Fruit fly (Drosophila melanogaster) whole organism, embryonic: ENCODE data around the gene ato.

ENCODE experiments used
- Abd-B ChIP-seq: fragments of 200-800 bp; sonication (Bioruptor generic); optimal IDR thresholded peaks from 2 replicates; lab custom pipeline; 2018; ENCODE audit warnings: missing biosample characterization, mild to moderate bottlenecking, missing genetic modification characterization, moderate library complexity
- Atf6 ChIP-seq: fragments of 200-800 bp; sonication (Bioruptor generic); IDR thresholded peaks from 2 replicates; pipeline ENCODE4 v1.3.6; 2022; ENCODE audit warnings: missing biosample characterization, missing genetic modification characterization
- BEAF-32 ChIP-seq: fragments of 200-800 bp; sonication (Bioruptor generic); optimal IDR thresholded peaks from 3 replicates; lab custom pipeline; 2017; ENCODE audit warnings: missing biosample characterization, missing genetic modification characterization, mild to moderate bottlenecking, moderate library complexity, missing genetic modification reagents
- CG10209 ChIP-seq: fragments of 200-800 bp; sonication (Bioruptor generic); optimal IDR thresholded peaks from 3 replicates; lab custom pipeline; 2017; ENCODE audit warnings: missing biosample characterization, mild to moderate bottlenecking, missing genetic modification characterization, missing genetic modification reagents
- CG10267 ChIP-seq: fragments of 200-800 bp; sonication (Bioruptor generic); optimal IDR thresholded peaks from 2 replicates; lab custom pipeline; 2018; ENCODE audit warnings: missing biosample characterization, mild to moderate bottlenecking, missing genetic modification characterization, moderate library complexity
- CG13123 ChIP-seq: fragments of 200-800 bp; sonication (Bioruptor generic); optimal IDR thresholded peaks from 2 replicates; lab custom pipeline; 2016; ENCODE audit warnings: missing biosample characterization, missing genetic modification characterization
- CG14050 ChIP-seq: fragments of 200-800 bp; sonication (Bioruptor generic); IDR thresholded peaks from 3 replicates; pipeline ENCODE4 v1.3.6; 2022; ENCODE audit warnings: missing biosample characterization, missing genetic modification characterization
- CG14710 ChIP-seq: fragments of 200-800 bp; sonication (Bioruptor generic); optimal IDR thresholded peaks from 3 replicates; lab custom pipeline; 2019; ENCODE audit warnings: missing biosample characterization, mild to moderate bottlenecking, missing genetic modification characterization, moderate library complexity
- CG15514 ChIP-seq: fragments of 200-800 bp; sonication (Bioruptor generic); optimal IDR thresholded peaks from 3 replicates; lab custom pipeline; 2017; ENCODE audit warnings: missing biosample characterization, missing genetic modification characterization, mild to moderate bottlenecking, moderate library complexity, missing genetic modification reagents
- CG1603 ChIP-seq: fragments of 200-800 bp; sonication (Bioruptor generic); optimal IDR thresholded peaks from 2 replicates; lab custom pipeline; 2019; ENCODE audit warnings: missing biosample characterization, mild to moderate bottlenecking, missing genetic modification characterization, moderate library complexity
- CG16813 ChIP-seq: fragments of 200-800 bp; sonication (Bioruptor generic); IDR thresholded peaks from 3 replicates; pipeline ENCODE4 v1.3.6; 2022; ENCODE audit warnings: missing biosample characterization, missing genetic modification characterization; ENCODE audit not compliant: partially characterized antibody
- CG2129 ChIP-seq: fragments of 200-800 bp; sonication (Bioruptor generic); IDR thresholded peaks from 2 replicates; pipeline ENCODE4 v1.3.6; 2022; ENCODE audit warnings: missing biosample characterization, missing genetic modification characterization; ENCODE audit not compliant: partially characterized antibody
- CG30020 ChIP-seq: fragments of 200-800 bp; optimal IDR thresholded peaks from 2 replicates; lab custom pipeline; 2019; ENCODE audit warnings: missing biosample characterization, mild to moderate bottlenecking, missing genetic modification characterization, moderate library complexity
- CG3065 ChIP-seq: fragments of 200-800 bp; sonication (Bioruptor generic); optimal IDR thresholded peaks from 2 replicates; lab custom pipeline; 2016; ENCODE audit warnings: missing biosample characterization, missing genetic modification characterization
- CG34376 ChIP-seq: fragments of 200-800 bp; sonication (Bioruptor generic); optimal IDR thresholded peaks from 2 replicates; lab custom pipeline; 2018; ENCODE audit warnings: missing biosample characterization, mild to moderate bottlenecking, missing genetic modification characterization
- CG34422 ChIP-seq: fragments of 200-800 bp; sonication (Bioruptor generic); IDR thresholded peaks from 3 replicates; pipeline ENCODE4 v1.3.6; 2022; ENCODE audit warnings: missing biosample characterization, missing genetic modification characterization
- CG4617 ChIP-seq: fragments of 200-800 bp; sonication (Bioruptor generic); optimal IDR thresholded peaks from 3 replicates; lab custom pipeline; 2016; ENCODE audit warnings: missing biosample characterization, missing genetic modification characterization, borderline replicate concordance
- CG7963 ChIP-seq: fragments of 200-800 bp; sonication (Bioruptor generic); IDR thresholded peaks from 3 replicates; pipeline ENCODE4 v1.3.6; 2022; ENCODE audit warnings: missing biosample characterization, missing genetic modification characterization; ENCODE audit not compliant: partially characterized antibody
- CG9797 ChIP-seq: fragments of 200-800 bp; sonication (Bioruptor generic); optimal IDR thresholded peaks from 3 replicates; lab custom pipeline; 2018; ENCODE audit warnings: missing biosample characterization, mild to moderate bottlenecking, missing genetic modification characterization
- Ets97D ChIP-seq: fragments of 200-800 bp; sonication (Bioruptor generic); optimal IDR thresholded peaks from 3 replicates; lab custom pipeline; 2016; ENCODE audit warnings: missing biosample characterization, missing genetic modification characterization
- HLHmδ ChIP-seq: fragments of 200-800 bp; sonication (Bioruptor generic); optimal IDR thresholded peaks from 2 replicates; lab custom pipeline; 2018; ENCODE audit warnings: missing biosample characterization, mild to moderate bottlenecking, missing genetic modification characterization, moderate library complexity
- MBD-R2 ChIP-seq: fragments of 200-800 bp; sonication (Bioruptor generic); IDR thresholded peaks from 2 replicates; pipeline ENCODE4 v1.3.6; 2022; ENCODE audit warnings: missing biosample characterization, missing genetic modification characterization
- Scr ChIP-seq: fragments of 200-800 bp; sonication (Bioruptor generic); IDR thresholded peaks from 2 replicates; pipeline ENCODE4 v1.3.6; 2022; ENCODE audit warnings: missing biosample characterization, missing genetic modification characterization; ENCODE audit not compliant: partially characterized antibody
- Sin3A ChIP-seq: fragments of >200 bp; optimal IDR thresholded peaks from 2 replicates; lab custom pipeline; 2018
- Sry-δ ChIP-seq: fragments of 200-800 bp; sonication (Bioruptor generic); optimal IDR thresholded peaks from 2 replicates; lab custom pipeline; 2016; ENCODE audit warnings: missing biosample characterization, missing genetic modification characterization
- YL-1 ChIP-seq: fragments of 200-800 bp; sonication (Bioruptor generic); optimal IDR thresholded peaks from 3 replicates; lab custom pipeline; 2017; ENCODE audit warnings: missing biosample characterization, mild to moderate bottlenecking, missing genetic modification characterization
- ato ChIP-seq: fragments of 200-800 bp; sonication (Bioruptor generic); IDR thresholded peaks from 2 replicates; pipeline ENCODE4 v1.3.6; 2022; ENCODE audit warnings: missing biosample characterization, missing genetic modification characterization; ENCODE audit not compliant: partially characterized antibody
- bbx ChIP-seq: fragments of 200-800 bp; sonication (Bioruptor generic); IDR thresholded peaks from 2 replicates; pipeline ENCODE4 v1.3.6; 2022; ENCODE audit warnings: missing biosample characterization, missing genetic modification characterization; ENCODE audit not compliant: partially characterized antibody
- bcd ChIP-seq: fragments of 200-800 bp; sonication (Bioruptor generic); optimal IDR thresholded peaks from 2 replicates; lab custom pipeline; 2017; ENCODE audit warnings: missing biosample characterization, mild to moderate bottlenecking, missing genetic modification characterization
- cg ChIP-seq: fragments of 200-800 bp; sonication (Bioruptor generic); optimal IDR thresholded peaks from 3 replicates; lab custom pipeline; 2019; ENCODE audit warnings: missing biosample characterization, mild to moderate bottlenecking, missing genetic modification characterization, moderate library complexity
- crp ChIP-seq, 2 experiments: fragments of 200-800 bp; sonication (Bioruptor generic); optimal IDR thresholded peaks; 2 replicates in 1 of 2; 3 replicates in 1 of 2; lab custom pipeline; 2017; ENCODE audit warnings: missing biosample characterization in 2 of 2, missing genetic modification characterization in 2 of 2, mild to moderate bottlenecking in 1 of 2, moderate library complexity in 1 of 2
- ewg ChIP-seq: fragments of 200-800 bp; sonication (Bioruptor generic); optimal IDR thresholded peaks from 3 replicates; lab custom pipeline; 2017; ENCODE audit warnings: mild to moderate bottlenecking, missing biosample characterization, missing genetic modification reagents, missing genetic modification characterization
- fd102C ChIP-seq: fragments of 200-800 bp; sonication (Bioruptor generic); optimal IDR thresholded peaks from 2 replicates; lab custom pipeline; 2018; ENCODE audit warnings: missing biosample characterization, mild to moderate bottlenecking, missing genetic modification characterization, moderate library complexity
- gfzf ChIP-seq: fragments of 200-800 bp; sonication (Bioruptor generic); optimal IDR thresholded peaks from 2 replicates; lab custom pipeline; 2016; ENCODE audit warnings: missing biosample characterization, mild to moderate bottlenecking, missing genetic modification characterization, moderate library complexity
- gsb ChIP-seq: fragments of 200-800 bp; sonication (Bioruptor generic); IDR thresholded peaks from 2 replicates; pipeline ENCODE4 v1.3.6; 2022; ENCODE audit warnings: missing biosample characterization, missing genetic modification characterization
- lov ChIP-seq, 2 experiments: fragments of 200-800 bp in 1 of 2; fragments of >200 bp in 1 of 2; sonication (Bioruptor generic) in 1 of 2; IDR thresholded peaks in 1 of 2; optimal IDR thresholded peaks in 1 of 2; 2 replicates in 1 of 2; 3 replicates in 1 of 2; pipeline versions ENCODE4 v1.3.6 to Lab custom; 2017 to 2022; ENCODE audit warnings: missing biosample characterization in 1 of 2, missing genetic modification characterization in 1 of 2
- nau ChIP-seq: fragments of 200-800 bp; sonication (Bioruptor generic); optimal IDR thresholded peaks from 3 replicates; lab custom pipeline; 2017; ENCODE audit warnings: missing biosample characterization, mild to moderate bottlenecking, missing genetic modification characterization, missing genetic modification reagents
- nerfin-2 ChIP-seq: fragments of 200-800 bp; sonication (Bioruptor generic); IDR thresholded peaks from 2 replicates; pipeline ENCODE4 v1.3.6; 2022; ENCODE audit warnings: missing biosample characterization, missing genetic modification characterization; ENCODE audit not compliant: partially characterized antibody
- row ChIP-seq: fragments of 200-800 bp; sonication (Bioruptor generic); IDR thresholded peaks from 3 replicates; pipeline ENCODE4 v1.3.6; 2022; ENCODE audit warnings: missing biosample characterization, missing genetic modification characterization
- sd ChIP-seq: fragments of 200-800 bp; sonication (Bioruptor generic); optimal IDR thresholded peaks from 3 replicates; lab custom pipeline; 2018; ENCODE audit warnings: missing biosample characterization, mild to moderate bottlenecking, missing genetic modification characterization, moderate library complexity
- sna ChIP-seq: fragments of 200-800 bp; sonication (Bioruptor generic); IDR thresholded peaks from 2 replicates; pipeline ENCODE4 v1.3.6; 2022; ENCODE audit warnings: missing biosample characterization, missing genetic modification characterization; ENCODE audit not compliant: partially characterized antibody
- stwl ChIP-seq: fragments of 200-800 bp; sonication (Bioruptor generic); optimal IDR thresholded peaks from 3 replicates; lab custom pipeline; 2018; ENCODE audit warnings: missing biosample characterization, mild to moderate bottlenecking, missing genetic modification characterization, moderate library complexity
- trh ChIP-seq: fragments of 200-800 bp; sonication (Bioruptor generic); optimal IDR thresholded peaks from 2 replicates; lab custom pipeline; 2016; ENCODE audit warnings: missing biosample characterization, missing genetic modification characterization
- usp ChIP-seq: fragments of >200 bp; optimal IDR thresholded peaks from 2 replicates; lab custom pipeline; 2017; ENCODE audit warnings: missing biosample characterization, missing genetic modification characterization

ato gene

DNA sequence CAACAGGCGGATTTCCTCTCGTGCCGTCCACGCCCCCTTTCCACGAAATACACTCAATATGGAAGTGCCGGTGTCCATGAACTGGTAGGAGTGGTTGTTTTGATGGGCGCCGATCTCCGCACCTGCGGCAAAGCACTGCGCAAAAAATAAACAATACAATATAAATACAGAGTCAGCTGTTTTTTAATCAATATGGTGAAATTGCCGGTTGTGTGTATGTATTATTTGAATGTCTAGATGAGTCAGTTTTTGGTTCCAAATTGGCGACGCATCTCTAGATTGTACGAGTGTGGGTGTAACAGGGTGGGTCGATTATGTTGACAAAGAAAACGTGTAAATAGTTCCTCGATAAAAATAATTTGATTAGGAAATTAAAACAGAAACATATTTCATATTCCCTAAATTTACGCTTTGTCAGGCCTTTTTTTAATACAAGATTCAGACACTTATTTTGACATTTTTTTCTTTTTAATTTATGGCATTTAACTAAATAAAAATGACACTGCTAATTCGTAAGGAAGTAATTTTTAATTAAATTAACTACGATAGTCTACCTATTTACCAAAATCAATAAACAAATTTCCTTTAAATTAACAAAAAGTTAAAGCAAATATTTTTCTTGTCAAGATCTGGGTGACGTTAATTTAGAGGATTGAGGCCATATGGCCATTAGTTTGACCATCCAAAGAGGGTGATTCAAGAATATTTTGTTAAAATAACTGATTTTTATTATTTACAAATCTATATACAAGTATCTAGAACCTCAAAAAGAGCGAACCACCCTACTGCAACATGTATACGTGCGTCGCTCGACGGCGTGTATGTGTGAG lies 38.2 kb upstream of the ato start (continued):
- peak; percentile 85 for TF ChIP-seq Abd-B (GFP tag; lab: Kevin White, UChicago)

DNA sequence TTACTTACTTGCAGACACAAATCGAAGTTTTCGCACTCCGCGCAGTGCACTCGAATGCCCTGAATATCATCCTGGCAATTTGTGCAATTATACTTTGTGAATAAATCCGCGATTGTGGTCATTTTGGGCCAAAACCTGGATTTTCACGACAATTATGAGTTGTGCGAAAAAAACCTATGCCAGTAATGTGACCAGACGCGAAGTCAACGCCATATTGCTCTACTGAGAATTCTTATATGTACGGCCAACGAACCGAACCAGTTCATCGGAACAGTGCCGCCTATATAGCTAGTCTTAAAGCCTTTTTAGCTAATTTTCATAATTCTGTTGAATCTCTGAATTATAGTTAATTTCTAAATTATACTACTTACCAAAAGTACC lies 37.6 kb upstream of the ato start, which contains the start of gene Ada2b:
Gene Ada2b, minus strand, starts transcription at position 214 of the 381 bp plus-strand sequence.
- TF ChIP-seq CG13123 (GFP tag; lab: Kevin White, UChicago) (no peak), Atf6 (0 out of 2 replicates have a peak, but pooled peaks have one; percentile 6), CG2129 (GFP tag; lab: Robert Waterston, UW) (no peak), CG4617 (peak; percentile 92), YL-1 (GFP tag; lab: Kevin White, UChicago) (peak; percentile 89), CG30020 (tag; lab: Kevin White, UChicago) (peak; percentile 25), MBD-R2 (GFP tag; lab: Robert Waterston, UW) (peak; percentile 48; the same call in 1 of the 2 replicates), usp (GFP tag; lab: Kevin White, UChicago) (no peak), crp (GFP tag; optimal IDR thresholded peaks at IDR 0.05; lab: Kevin White, UChicago) (peak in 1 of 2 experiments; percentile 47), stwl (tag; lab: Kevin White, UChicago) (peak; percentile 57), CG14710 (tag; lab: Kevin White, UChicago) (no peak), row (GFP tag; lab: Robert Waterston, UW) (peak; percentile 64), BEAF-32 (GFP tag; lab: Kevin White, UChicago) (peak; percentile 58), CG3065 (GFP tag; lab: Kevin White, UChicago) (no peak), gsb (GFP tag; lab: Robert Waterston, UW) (no peak), Ets97D (GFP tag; lab: Kevin White, UChicago) (peak; percentile 7), CG7963 (GFP tag; lab: Robert Waterston, UW) (0 out of 3 replicates have a peak, but pooled peaks have one; percentile 23), lov (optimal IDR thresholded peaks at IDR 0.05; lab: Kevin White, UChicago) (no peak), lov (GFP tag; IDR thresholded peaks at IDR 0.05; lab: Robert Waterston, UW) (0 out of 3 replicates have a peak, but pooled peaks have one; percentile 2), bbx (GFP tag; lab: Robert Waterston, UW) (no peak; the same call in 1 of the 2 replicates), trh (GFP tag; lab: Kevin White, UChicago) (no peak), gfzf (peak; percentile 68), HLHmδ (no peak), CG9797 (peak; percentile 86), CG1603 (tag; lab: Kevin White, UChicago) (peak; percentile 32), Sry-δ (GFP tag; lab: Kevin White, UChicago) (peak; percentile 18), sna (GFP tag; lab: Robert Waterston, UW) (peak; percentile 21; the same call in 1 of the 2 replicates), cg (GFP tag; lab: Kevin White, UChicago) (peak; percentile 86), CG14050 (GFP tag; lab: Robert Waterston, UW) (no peak), sd (no peak), fd102C (GFP tag; lab: Kevin White, UChicago) (no peak), CG34376 (GFP tag; lab: Kevin White, UChicago) (no peak), CG10267 (no peak), CG16813 (GFP tag; lab: Robert Waterston, UW) (peak; percentile 41; the same call in 1 of the 3 replicates), ato (GFP tag; lab: Robert Waterston, UW) (peak; percentile 29; the same call in 1 of the 2 replicates), CG34422 (GFP tag; lab: Robert Waterston, UW) (peak; percentile 49; the same call in 2 of the 3 replicates), ewg (GFP tag; lab: Kevin White, UChicago) (no peak), CG10209 (GFP tag; lab: Kevin White, UChicago) (no peak), CG15514 (GFP tag; lab: Kevin White, UChicago) (peak; percentile 99), nau (GFP tag; lab: Kevin White, UChicago) (no peak), Scr (GFP tag; lab: Robert Waterston, UW) (peak; percentile 45), Sin3A (peak; percentile 35), nerfin-2 (GFP tag; lab: Robert Waterston, UW) (peak; percentile 31; the same call in 1 of the 2 replicates), bcd (GFP tag; lab: Kevin White, UChicago) (no peak)
